Fruit fly (Drosophila melanogaster): ENCODE results near the gene CG11178.
A peak's percentile ranks its signal among the peaks of the same experiment; 100 is the strongest.

DNA sequence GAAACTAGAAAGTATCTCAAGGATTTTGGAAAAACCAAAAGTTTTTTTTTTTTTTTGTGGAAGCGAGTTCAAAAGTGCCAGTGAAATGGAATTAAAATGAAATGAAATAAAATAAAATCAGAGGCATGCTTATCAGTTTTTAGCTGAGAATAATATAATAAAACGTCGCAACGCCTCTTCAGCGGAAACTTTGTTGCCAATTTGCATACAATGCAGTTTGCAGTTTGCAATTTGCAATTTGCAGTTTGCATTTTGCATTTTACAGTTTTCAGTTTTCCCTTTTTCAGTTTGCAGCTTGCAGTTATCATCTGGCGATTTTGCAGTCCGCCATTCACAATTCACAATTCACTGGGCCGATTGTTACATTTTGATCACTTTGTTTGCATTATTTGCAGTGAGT, 36.6 kb upstream of the CG11178 start:
- TF ChIP-seq Hr96 (GFP tag; optimal IDR thresholded peaks at IDR 0.05) (no peak), bab1 (GFP tag; optimal IDR thresholded peaks at IDR 0.05) (no peak), Crg-1 (GFP tag; optimal IDR thresholded peaks at IDR 0.05) (no peak), CG11617 (GFP tag; optimal IDR thresholded peaks at IDR 0.05) (no peak), tj (GFP tag; optimal IDR thresholded peaks at IDR 0.05) (peak; percentile 96), CG14711 (tag; optimal IDR thresholded peaks at IDR 0.05) (no peak), CG33017 (tag; optimal IDR thresholded peaks at IDR 0.05) (no peak), toe (GFP tag; optimal IDR thresholded peaks at IDR 0.05) (no peak), CG7101 (tag; optimal IDR thresholded peaks at IDR 0.05) (no peak), CG5204 (GFP tag; optimal IDR thresholded peaks at IDR 0.05) (no peak), Clk (GFP tag; optimal IDR thresholded peaks at IDR 0.05) (no peak), kay (GFP tag; ENCODE audit: borderline replicate concordance) (no peak), ovo (GFP tag; optimal IDR thresholded peaks at IDR 0.05) (no peak)

Measured in whole organism, adult.